Fruit fly (Drosophila melanogaster) whole organism, prepupa: Measurements from ENCODE around the gene CG15023.

ENCODE experiments used
- CG11294 ChIP-seq: fragments of 200-800 bp; sonication (Bioruptor generic); IDR thresholded peaks from 2 replicates; pipeline ENCODE4 v1.3.6; 2022; ENCODE audit warnings: missing biosample characterization, missing genetic modification characterization
- CG16779 ChIP-seq: fragments of 200-800 bp; sonication (Bioruptor generic); optimal IDR thresholded peaks from 3 replicates; lab custom pipeline; 2017; ENCODE audit warnings: missing biosample characterization, mild to moderate bottlenecking, missing genetic modification characterization
- CG4318 ChIP-seq: fragments of 200-800 bp; sonication (Bioruptor generic); optimal IDR thresholded peaks from 3 replicates; lab custom pipeline; 2017; ENCODE audit warnings: missing biosample characterization, mild to moderate bottlenecking, missing genetic modification characterization
- CG6808 ChIP-seq: fragments of 200-800 bp; sonication (Bioruptor generic); optimal IDR thresholded peaks from 3 replicates; lab custom pipeline; 2017; ENCODE audit warnings: missing biosample characterization, missing genetic modification characterization, mild to moderate bottlenecking, moderate library complexity, missing genetic modification reagents
- Eip93F ChIP-seq: fragments of 200-800 bp; sonication (Bioruptor generic); optimal IDR thresholded peaks from 2 replicates; lab custom pipeline; 2016; ENCODE audit warnings: missing biosample characterization, mild to moderate bottlenecking, missing genetic modification characterization
- Ets96B ChIP-seq: fragments of 200-800 bp; optimal IDR thresholded peaks from 2 replicates; lab custom pipeline; 2019; ENCODE audit warnings: missing biosample characterization, mild to moderate bottlenecking, missing genetic modification characterization, moderate library complexity
- Lpt ChIP-seq: fragments of 200-800 bp; sonication (Bioruptor generic); optimal IDR thresholded peaks from 3 replicates; lab custom pipeline; 2016; ENCODE audit warnings: missing biosample characterization, missing genetic modification characterization
- OdsH ChIP-seq: fragments of 200-800 bp; sonication (Bioruptor generic); optimal IDR thresholded peaks from 3 replicates; lab custom pipeline; 2016; ENCODE audit warnings: missing biosample characterization, missing genetic modification characterization
- Sox14 ChIP-seq: fragments of 200-800 bp; sonication (Bioruptor generic); optimal IDR thresholded peaks from 3 replicates; lab custom pipeline; 2016; ENCODE audit warnings: missing biosample characterization, missing genetic modification characterization
- dsx ChIP-seq: fragments of 200-800 bp; optimal IDR thresholded peaks from 3 replicates; lab custom pipeline; 2019; ENCODE audit warnings: missing biosample characterization, mild to moderate bottlenecking, missing genetic modification characterization, moderate library complexity; ENCODE audit not compliant: poor library complexity, severe bottlenecking
- eg ChIP-seq: fragments of 200-800 bp; sonication (Bioruptor generic); IDR thresholded peaks from 3 replicates; pipeline ENCODE4 v1.3.6; 2022; ENCODE audit warnings: missing biosample characterization, missing genetic modification characterization
- salr ChIP-seq, 2 experiments: fragments of 200-800 bp; sonication (Bioruptor generic); optimal IDR thresholded peaks; 3 replicates each; lab custom pipeline; 2016 to 2018; ENCODE audit warnings: missing biosample characterization in 2 of 2, missing genetic modification characterization in 2 of 2, mild to moderate bottlenecking in 1 of 2

- TF ChIP-seq Lpt (GFP tag; lab: Kevin White, UChicago), result no peak
- TF ChIP-seq eg, result no peak
- no peak for TF ChIP-seq salr (GFP tag; optimal IDR thresholded peaks at IDR 0.05; lab: Kevin White, UChicago)
- TF ChIP-seq dsx, result no peak
- TF ChIP-seq Sox14 (GFP tag; lab: Kevin White, UChicago), result no peak
- no peak for TF ChIP-seq Eip93F (GFP tag; lab: Kevin White, UChicago)
- no peak for TF ChIP-seq Ets96B (tag; lab: Kevin White, UChicago)
- TF ChIP-seq CG16779 (tag; lab: Kevin White, UChicago), result no peak
- TF ChIP-seq CG4318 (GFP tag; lab: Kevin White, UChicago), result no peak
- TF ChIP-seq CG11294, result no peak
- no peak for TF ChIP-seq OdsH (GFP tag; lab: Kevin White, UChicago)
- no peak for TF ChIP-seq CG6808 (GFP tag; lab: Kevin White, UChicago)
Observed at dm6 chr3L:4482509-4482908, 21.2 kb upstream of the CG15023 start, which contains the start of gene CG11350.
